Fruit fly (Drosophila melanogaster) whole organism, wandering third instar larva: ENCODE results near the gene p24-2.
A peak's percentile ranks its signal among the peaks of the same experiment; 100 is the strongest.

Experiments
- CG9705 ChIP-seq: fragments of 200-800 bp; sonication (Bioruptor generic); optimal IDR thresholded peaks from 2 replicates; lab custom pipeline; 2018; ENCODE audit warnings: missing biosample characterization, mild to moderate bottlenecking, missing genetic modification characterization
- CrebA ChIP-seq: fragments of 200-800 bp; sonication (Bioruptor generic); optimal IDR thresholded peaks from 2 replicates; lab custom pipeline; 2016; ENCODE audit warnings: missing biosample characterization, mild to moderate bottlenecking, missing genetic modification characterization, borderline replicate concordance
- Dfd ChIP-seq: fragments of >200 bp; optimal IDR thresholded peaks from 2 replicates; lab custom pipeline; 2017; ENCODE audit warnings: missing biosample characterization, missing genetic modification characterization
- Dif ChIP-seq: fragments of 200-275, 200-300 bp; sonication (Bioruptor generic); optimal IDR thresholded peaks from 2 replicates; lab custom pipeline; 2018; ENCODE audit warnings: missing biosample characterization, missing genetic modification characterization; ENCODE audit not compliant: partially characterized antibody
- HLH106 ChIP-seq: fragments of 200-800 bp; optimal IDR thresholded peaks from 3 replicates; lab custom pipeline; 2019; ENCODE audit warnings: missing biosample characterization, mild to moderate bottlenecking, missing genetic modification characterization, moderate library complexity
- Hr78 ChIP-seq: fragments of >200 bp; optimal IDR thresholded peaks from 2 replicates; lab custom pipeline; 2017; ENCODE audit warnings: missing biosample characterization, missing genetic modification characterization
- Hr83 ChIP-seq: fragments of 200-300 bp; sonication (Bioruptor generic); optimal IDR thresholded peaks from 2 replicates; lab custom pipeline; 2016; ENCODE audit warnings: missing biosample characterization, mild to moderate bottlenecking, missing genetic modification characterization, moderate library complexity; ENCODE audit not compliant: poor library complexity, severe bottlenecking
- Jra ChIP-seq: sonication (Bioruptor generic); optimal IDR thresholded peaks from 2 replicates; lab custom pipeline; 2016; ENCODE audit warnings: missing biosample characterization, missing genetic modification characterization
- N ChIP-seq: fragments of >200 bp; optimal IDR thresholded peaks from 2 replicates; lab custom pipeline; 2018; ENCODE audit warnings: missing biosample characterization, missing external identifiers, missing genetic modification characterization
- OdsH ChIP-seq: fragments of 200-800 bp; sonication (Bioruptor generic); optimal IDR thresholded peaks from 2 replicates; lab custom pipeline; 2016; ENCODE audit warnings: missing biosample characterization, mild to moderate bottlenecking, missing genetic modification characterization
- Rel ChIP-seq, 2 experiments: fragments of 200-800 bp; sonication (Bioruptor generic) in 1 of 2; optimal IDR thresholded peaks; 2 replicates in 1 of 2; 3 replicates in 1 of 2; lab custom pipeline; 2016 to 2019; ENCODE audit warnings: mild to moderate bottlenecking in 2 of 2, missing biosample characterization in 2 of 2, missing genetic modification characterization in 2 of 2, moderate library complexity in 1 of 2
- Sp1 ChIP-seq: fragments of 200-800 bp; sonication (Bioruptor generic); optimal IDR thresholded peaks from 3 replicates; lab custom pipeline; 2019; ENCODE audit warnings: missing biosample characterization, mild to moderate bottlenecking, missing genetic modification characterization, moderate library complexity
- Vsx2 ChIP-seq: fragments of 200-300, 225-300 bp; sonication (Bioruptor generic); optimal IDR thresholded peaks from 2 replicates; lab custom pipeline; 2018; ENCODE audit warnings: missing biosample characterization, missing genetic modification characterization; ENCODE audit not compliant: partially characterized antibody
- br ChIP-seq: fragments of 200-800 bp; sonication (Bioruptor generic); optimal IDR thresholded peaks from 2 replicates; lab custom pipeline; 2016; ENCODE audit warnings: missing biosample characterization, missing genetic modification characterization
- brk ChIP-seq: fragments of 200-800 bp; sonication (Bioruptor generic); optimal IDR thresholded peaks from 2 replicates; lab custom pipeline; 2016; ENCODE audit warnings: missing biosample characterization, mild to moderate bottlenecking, missing genetic modification characterization
- dl ChIP-seq, 2 experiments: fragments of 175-275, 200-275 bp in 1 of 2; fragments of 200-275 bp in 1 of 2; sonication (Bioruptor generic); optimal IDR thresholded peaks; lab custom pipeline; 2018; ENCODE audit warnings: mild to moderate bottlenecking in 2 of 2, missing biosample characterization in 2 of 2, missing genetic modification characterization in 2 of 2, moderate library complexity in 2 of 2; ENCODE audit not compliant: partially characterized antibody in 2 of 2, insufficient read depth in 1 of 2
- dmrt93B ChIP-seq: fragments of 200-800 bp; sonication (Bioruptor generic); optimal IDR thresholded peaks from 2 replicates; lab custom pipeline; 2018; ENCODE audit warnings: missing biosample characterization, mild to moderate bottlenecking, missing genetic modification characterization
- foxo ChIP-seq, 2 experiments: fragments of 200-800 bp; sonication (Bioruptor generic); optimal IDR thresholded peaks; 2 replicates in 1 of 2; 3 replicates in 1 of 2; lab custom pipeline; 2016 to 2017; ENCODE audit warnings: missing biosample characterization in 2 of 2, missing genetic modification characterization in 2 of 2
- jim ChIP-seq: fragments of 175-275, 200-325 bp; sonication (Bioruptor generic); optimal IDR thresholded peaks from 2 replicates; lab custom pipeline; 2016; ENCODE audit warnings: missing biosample characterization, mild to moderate bottlenecking, missing genetic modification characterization
- rgr ChIP-seq: fragments of 200-800 bp; sonication (Bioruptor generic); optimal IDR thresholded peaks from 3 replicates; lab custom pipeline; 2016; ENCODE audit warnings: missing biosample characterization, mild to moderate bottlenecking, missing genetic modification characterization
- sage ChIP-seq: fragments of 200-800 bp; sonication (Bioruptor generic); optimal IDR thresholded peaks from 2 replicates; lab custom pipeline; 2016; ENCODE audit warnings: missing biosample characterization, mild to moderate bottlenecking, missing genetic modification characterization
- sv ChIP-seq: fragments of 200-800 bp; sonication (Bioruptor generic); optimal IDR thresholded peaks from 3 replicates; lab custom pipeline; 2016; ENCODE audit warnings: missing biosample characterization, missing genetic modification characterization
- tai ChIP-seq: sonication (Bioruptor generic); optimal IDR thresholded peaks from 2 replicates; lab custom pipeline; 2016; ENCODE audit warnings: missing biosample characterization, missing genetic modification characterization

Gene p24-2

dm6 chr3R:9733150-9733549 is 40.6 kb upstream of the p24-2 start, which contains the start of gene alphaTub85E:
alphaTub85E (minus strand) TSS chr3R:9733250.
- TF ChIP-seq br (GFP tag; lab: Kevin White, UChicago), result no peak
- no peak for TF ChIP-seq sage (GFP tag; lab: Kevin White, UChicago)
- no peak for TF ChIP-seq dl (GFP tag; optimal IDR thresholded peaks at IDR 0.05; lab: Kevin White, UChicago; ENCODE audit: insufficient read depth in 1 of 2, partially characterized antibody in 2 of 2)
- TF ChIP-seq Dfd (GFP tag; lab: Kevin White, UChicago), result no peak
- TF ChIP-seq OdsH (GFP tag; lab: Kevin White, UChicago), result no peak
- no peak for TF ChIP-seq Sp1 (GFP tag; lab: Kevin White, UChicago)
- TF ChIP-seq HLH106 (tag; lab: Kevin White, UChicago), result no peak
- TF ChIP-seq Jra (GFP tag; lab: Kevin White, UChicago), result no peak
- no peak for TF ChIP-seq Rel (GFP tag; optimal IDR thresholded peaks at IDR 0.05; lab: Kevin White, UChicago)
- no peak for TF ChIP-seq Rel (tag; optimal IDR thresholded peaks at IDR 0.05; lab: Kevin White, UChicago)
- TF ChIP-seq jim (GFP tag; lab: Kevin White, UChicago), result no peak
- TF ChIP-seq Hr78, result no peak
- TF ChIP-seq CrebA (GFP tag; lab: Kevin White, UChicago), result no peak
- TF ChIP-seq Hr83 (GFP tag; lab: Kevin White, UChicago), result no peak
- no peak for TF ChIP-seq CG9705
- TF ChIP-seq foxo (GFP tag; optimal IDR thresholded peaks at IDR 0.05; lab: Kevin White, UChicago), result no peak

dm6 chr3R:9730784-9731183 is 38.2 kb upstream of the p24-2 start, which contains the start of gene FoxP:
FoxP (minus strand) TSS chr3R:9730872.
- TF ChIP-seq Vsx2 (GFP tag; lab: Kevin White, UChicago), result peak; percentile 94
- no peak for TF ChIP-seq Sp1 (GFP tag; lab: Kevin White, UChicago)
- TF ChIP-seq Dif (GFP tag; lab: Kevin White, UChicago), result peak; percentile 59

dm6 chr3R:9725121-9725956 is 32.7 kb upstream of the p24-2 start, which contains the start of gene hyd:
hyd (minus strand) TSS chr3R:9725615.
- TF ChIP-seq Dif (GFP tag; lab: Kevin White, UChicago), result no peak
- TF ChIP-seq N (GFP tag; lab: Kevin White, UChicago), result peak; percentile 78

dm6 chr3R:9710886-9711285 is 18.3 kb upstream of the p24-2 start, which contains the start of the genes trbd and dmt:
trbd (minus strand) TSS chr3R:9711037.
dmt (plus strand) TSS chr3R:9711142.
- no peak for TF ChIP-seq Rel (GFP tag; optimal IDR thresholded peaks at IDR 0.05; lab: Kevin White, UChicago)
- peak; percentile 93 for TF ChIP-seq Rel (tag; optimal IDR thresholded peaks at IDR 0.05; lab: Kevin White, UChicago)
- TF ChIP-seq Hr83 (GFP tag; lab: Kevin White, UChicago), result peak; percentile 71
- TF ChIP-seq sv (GFP tag; lab: Kevin White, UChicago), result peak; percentile 37
- peak; percentile 33 for TF ChIP-seq CG9705
- no peak for TF ChIP-seq dl (GFP tag; optimal IDR thresholded peaks at IDR 0.05; lab: Kevin White, UChicago; ENCODE audit: insufficient read depth in 1 of 2, partially characterized antibody in 2 of 2)
- peak; percentile 100 for TF ChIP-seq Vsx2 (GFP tag; lab: Kevin White, UChicago)
- no peak for TF ChIP-seq rgr
- peak; percentile 50 for TF ChIP-seq OdsH (GFP tag; lab: Kevin White, UChicago)

- no peak for TF ChIP-seq tai
- no peak for TF ChIP-seq Hr78
- TF ChIP-seq rgr, result no peak
- no peak for TF ChIP-seq Vsx2 (GFP tag; lab: Kevin White, UChicago)
- no peak for TF ChIP-seq Sp1 (GFP tag; lab: Kevin White, UChicago)
- TF ChIP-seq HLH106 (tag; lab: Kevin White, UChicago), result no peak
- TF ChIP-seq dmrt93B (GFP tag; lab: Kevin White, UChicago), result no peak
- no peak for TF ChIP-seq foxo (GFP tag; optimal IDR thresholded peaks at IDR 0.05; lab: Kevin White, UChicago)
- no peak for TF ChIP-seq CG9705
- TF ChIP-seq jim (GFP tag; lab: Kevin White, UChicago), result no peak
- TF ChIP-seq Jra (GFP tag; lab: Kevin White, UChicago), result no peak
- TF ChIP-seq brk (GFP tag; lab: Kevin White, UChicago), result no peak
Measured at dm6 chr3R:9710228-9710627, 17.6 kb upstream of the p24-2 start.
